Fruit fly (Drosophila melanogaster) whole organism, prepupa: ENCODE measurements around the gene ghi.
A peak's percentile ranks its signal among the peaks of the same experiment; 100 is the strongest.

Experiments
- Blimp-1 ChIP-seq: fragments of 200-800 bp; sonication (Bioruptor generic); optimal IDR thresholded peaks from 3 replicates; lab custom pipeline; 2017; ENCODE audit warnings: missing biosample characterization, missing genetic modification characterization, mild to moderate bottlenecking, moderate library complexity, missing genetic modification reagents
- CG10669 ChIP-seq: fragments of 200-800 bp; sonication (Bioruptor generic); optimal IDR thresholded peaks from 3 replicates; lab custom pipeline; 2018; ENCODE audit warnings: missing biosample characterization, mild to moderate bottlenecking, missing genetic modification characterization, moderate library complexity
- CG11294 ChIP-seq: fragments of 200-800 bp; sonication (Bioruptor generic); IDR thresholded peaks from 2 replicates; pipeline ENCODE4 v1.3.6; 2022; ENCODE audit warnings: missing biosample characterization, missing genetic modification characterization
- CG11902 ChIP-seq: fragments of 200-800 bp; sonication (Bioruptor generic); optimal IDR thresholded peaks from 3 replicates; lab custom pipeline; 2016; ENCODE audit warnings: missing biosample characterization, missing genetic modification characterization
- CG15336 ChIP-seq: fragments of 200-800 bp; sonication (Bioruptor generic); IDR thresholded peaks from 2 replicates; pipeline ENCODE4 v1.3.6; 2022; ENCODE audit warnings: missing biosample characterization, missing genetic modification characterization
- CG1621 ChIP-seq: fragments of 200-800 bp; sonication (Bioruptor generic); optimal IDR thresholded peaks from 3 replicates; lab custom pipeline; 2018; ENCODE audit warnings: missing biosample characterization, mild to moderate bottlenecking, missing genetic modification characterization
- CG16779 ChIP-seq: fragments of 200-800 bp; sonication (Bioruptor generic); optimal IDR thresholded peaks from 3 replicates; lab custom pipeline; 2017; ENCODE audit warnings: missing biosample characterization, mild to moderate bottlenecking, missing genetic modification characterization
- CG3032 ChIP-seq: fragments of 200-800 bp; optimal IDR thresholded peaks from 2 replicates; lab custom pipeline; 2019; ENCODE audit warnings: missing biosample characterization, mild to moderate bottlenecking, missing genetic modification characterization, moderate library complexity
- CG31627 ChIP-seq: fragments of 200-800 bp; sonication (Bioruptor generic); optimal IDR thresholded peaks from 3 replicates; lab custom pipeline; 2016; ENCODE audit warnings: missing biosample characterization, missing genetic modification characterization
- CG32006 ChIP-seq: fragments of 200-800 bp; sonication (Bioruptor generic); optimal IDR thresholded peaks from 3 replicates; lab custom pipeline; 2017; ENCODE audit warnings: missing biosample characterization, mild to moderate bottlenecking, missing genetic modification characterization
- CG34406 ChIP-seq: fragments of 200-800 bp; sonication (Bioruptor generic); optimal IDR thresholded peaks from 3 replicates; lab custom pipeline; 2016; ENCODE audit warnings: missing biosample characterization, missing genetic modification characterization
- CG3919 ChIP-seq: fragments of 200-800 bp; sonication (Bioruptor generic); optimal IDR thresholded peaks from 3 replicates; lab custom pipeline; 2016; ENCODE audit warnings: missing biosample characterization, missing genetic modification characterization
- CG6163 ChIP-seq: fragments of 200-800 bp; sonication (Bioruptor generic); IDR thresholded peaks from 3 replicates; pipeline ENCODE4 v1.3.6; 2022; ENCODE audit warnings: missing biosample characterization, missing genetic modification characterization
- CG6276 ChIP-seq: fragments of 200-800 bp; sonication (Bioruptor generic); optimal IDR thresholded peaks from 2 replicates; lab custom pipeline; 2017; ENCODE audit warnings: missing biosample characterization, mild to moderate bottlenecking, missing genetic modification characterization
- CG6792 ChIP-seq: fragments of 200-800 bp; sonication (Bioruptor generic); optimal IDR thresholded peaks from 3 replicates; lab custom pipeline; 2016; ENCODE audit warnings: missing biosample characterization, missing genetic modification characterization
- CG6854 ChIP-seq: fragments of 200-800 bp; sonication (Bioruptor generic); optimal IDR thresholded peaks from 2 replicates; lab custom pipeline; 2017; ENCODE audit warnings: missing biosample characterization, mild to moderate bottlenecking, missing genetic modification characterization
- CG7368 ChIP-seq: fragments of 200-800 bp; sonication (Bioruptor generic); optimal IDR thresholded peaks from 3 replicates; lab custom pipeline; 2016; ENCODE audit warnings: missing biosample characterization, missing genetic modification characterization
- CG8119 ChIP-seq: fragments of 200-800 bp; sonication (Bioruptor generic); IDR thresholded peaks from 3 replicates; pipeline ENCODE4 v1.3.6; 2022; ENCODE audit warnings: missing biosample characterization, missing genetic modification characterization
- CG8319 ChIP-seq: fragments of 200-800 bp; sonication (Bioruptor generic); optimal IDR thresholded peaks from 3 replicates; lab custom pipeline; 2016; ENCODE audit warnings: missing biosample characterization, missing genetic modification characterization
- CG8632 ChIP-seq: fragments of 200-800 bp; sonication (Bioruptor generic); optimal IDR thresholded peaks from 3 replicates; lab custom pipeline; 2016; ENCODE audit warnings: missing biosample characterization, missing genetic modification characterization
- CG9139 ChIP-seq: fragments of 200-800 bp; sonication (Bioruptor generic); optimal IDR thresholded peaks from 3 replicates; lab custom pipeline; 2017; ENCODE audit warnings: missing biosample characterization, mild to moderate bottlenecking, missing genetic modification characterization
- Eip78C ChIP-seq: fragments of 200-800 bp; sonication (Bioruptor generic); peaks from one replicate; lab custom pipeline; 2016; ENCODE audit warnings: missing biosample characterization, missing genetic modification characterization
- Ets21C ChIP-seq: fragments of 200-800 bp; sonication (Bioruptor generic); optimal IDR thresholded peaks from 3 replicates; lab custom pipeline; 2016; ENCODE audit warnings: missing biosample characterization, missing genetic modification characterization
- Ets96B ChIP-seq: fragments of 200-800 bp; optimal IDR thresholded peaks from 2 replicates; lab custom pipeline; 2019; ENCODE audit warnings: missing biosample characterization, mild to moderate bottlenecking, missing genetic modification characterization, moderate library complexity
- Gug ChIP-seq: fragments of 200-800 bp; sonication (Bioruptor generic); IDR thresholded peaks from 2 replicates; pipeline ENCODE4 v1.3.6; 2022; ENCODE audit warnings: missing biosample characterization, missing genetic modification characterization
- Hr38 ChIP-seq: sonication (Bioruptor generic); optimal IDR thresholded peaks from 2 replicates; lab custom pipeline; 2016; ENCODE audit warnings: missing biosample characterization, missing genetic modification characterization
- Hr39 ChIP-seq: fragments of 200-800 bp; sonication (Bioruptor generic); optimal IDR thresholded peaks from 2 replicates; lab custom pipeline; 2016; ENCODE audit warnings: missing biosample characterization, missing genetic modification characterization
- Hr4 ChIP-seq: fragments of 200-800 bp; sonication (Bioruptor generic); optimal IDR thresholded peaks from 3 replicates; lab custom pipeline; 2016; ENCODE audit warnings: missing biosample characterization, missing genetic modification characterization
- Lpt ChIP-seq: fragments of 200-800 bp; sonication (Bioruptor generic); optimal IDR thresholded peaks from 3 replicates; lab custom pipeline; 2016; ENCODE audit warnings: missing biosample characterization, missing genetic modification characterization
- OdsH ChIP-seq: fragments of 200-800 bp; sonication (Bioruptor generic); optimal IDR thresholded peaks from 3 replicates; lab custom pipeline; 2016; ENCODE audit warnings: missing biosample characterization, missing genetic modification characterization
- Smox ChIP-seq: fragments of 200-800 bp; sonication (Bioruptor generic); optimal IDR thresholded peaks from 3 replicates; lab custom pipeline; 2016; ENCODE audit warnings: missing biosample characterization, missing genetic modification characterization
- Sox102F ChIP-seq: fragments of 200-800 bp; sonication (Bioruptor generic); optimal IDR thresholded peaks from 2 replicates; lab custom pipeline; 2016; ENCODE audit warnings: missing biosample characterization, mild to moderate bottlenecking, missing genetic modification characterization
- Sox14 ChIP-seq: fragments of 200-800 bp; sonication (Bioruptor generic); optimal IDR thresholded peaks from 3 replicates; lab custom pipeline; 2016; ENCODE audit warnings: missing biosample characterization, missing genetic modification characterization
- Sox15 ChIP-seq: fragments of 200-800 bp; sonication (Bioruptor generic); optimal IDR thresholded peaks from 3 replicates; lab custom pipeline; 2016; ENCODE audit warnings: missing biosample characterization, missing genetic modification characterization
- achi ChIP-seq: fragments of 200-800 bp; sonication (Bioruptor generic); optimal IDR thresholded peaks from 3 replicates; lab custom pipeline; 2016; ENCODE audit warnings: missing biosample characterization, missing genetic modification characterization
- acj6 ChIP-seq: fragments of 200-800 bp; sonication (Bioruptor generic); optimal IDR thresholded peaks from 3 replicates; lab custom pipeline; 2016; ENCODE audit warnings: missing biosample characterization, missing genetic modification characterization
- cyc ChIP-seq: fragments of 200-800 bp; sonication (Bioruptor generic); optimal IDR thresholded peaks from 3 replicates; lab custom pipeline; 2016; ENCODE audit warnings: missing biosample characterization, missing genetic modification characterization
- dac ChIP-seq: fragments of 200-800 bp; sonication (Bioruptor generic); optimal IDR thresholded peaks from 2 replicates; lab custom pipeline; 2017; ENCODE audit warnings: missing biosample characterization, mild to moderate bottlenecking, missing genetic modification characterization
- dsx ChIP-seq: fragments of 200-800 bp; optimal IDR thresholded peaks from 3 replicates; lab custom pipeline; 2019; ENCODE audit warnings: missing biosample characterization, mild to moderate bottlenecking, missing genetic modification characterization, moderate library complexity; ENCODE audit not compliant: poor library complexity, severe bottlenecking
- eg ChIP-seq: fragments of 200-800 bp; sonication (Bioruptor generic); IDR thresholded peaks from 3 replicates; pipeline ENCODE4 v1.3.6; 2022; ENCODE audit warnings: missing biosample characterization, missing genetic modification characterization
- esn ChIP-seq: fragments of 200-800 bp; sonication (Bioruptor generic); optimal IDR thresholded peaks from 2 replicates; lab custom pipeline; 2016; ENCODE audit warnings: missing biosample characterization, mild to moderate bottlenecking, missing genetic modification characterization, moderate library complexity
- fd85E ChIP-seq: fragments of 200-800 bp; sonication (Bioruptor generic); optimal IDR thresholded peaks from 3 replicates; lab custom pipeline; 2016; ENCODE audit warnings: missing biosample characterization, missing genetic modification characterization
- fkh ChIP-seq: fragments of 200-800 bp; sonication (Bioruptor generic); optimal IDR thresholded peaks from 3 replicates; lab custom pipeline; 2017; ENCODE audit warnings: missing biosample characterization, mild to moderate bottlenecking, missing genetic modification characterization, moderate library complexity
- lz ChIP-seq: fragments of 200-800 bp; sonication (Bioruptor generic); optimal IDR thresholded peaks from 3 replicates; lab custom pipeline; 2016; ENCODE audit warnings: missing biosample characterization, missing genetic modification characterization
- net ChIP-seq: fragments of 200-800 bp; sonication (Bioruptor generic); optimal IDR thresholded peaks from 3 replicates; lab custom pipeline; 2016; ENCODE audit warnings: missing biosample characterization, missing genetic modification characterization
- pdm3 ChIP-seq: fragments of 200-800 bp; sonication (Bioruptor generic); optimal IDR thresholded peaks from 3 replicates; lab custom pipeline; 2016; ENCODE audit warnings: missing biosample characterization, missing genetic modification characterization
- salr ChIP-seq, 2 experiments: fragments of 200-800 bp; sonication (Bioruptor generic); optimal IDR thresholded peaks; 3 replicates each; lab custom pipeline; 2016 to 2018; ENCODE audit warnings: missing biosample characterization in 2 of 2, missing genetic modification characterization in 2 of 2, mild to moderate bottlenecking in 1 of 2
- spab ChIP-seq: fragments of 200-800 bp; sonication (Bioruptor generic); optimal IDR thresholded peaks from 2 replicates; lab custom pipeline; 2017; ENCODE audit warnings: missing biosample characterization, mild to moderate bottlenecking, missing genetic modification characterization, missing genetic modification reagents
- ss ChIP-seq, 2 experiments: fragments of 200-800 bp; sonication (Bioruptor generic); optimal IDR thresholded peaks; 2 replicates in 1 of 2; 3 replicates in 1 of 2; lab custom pipeline; 2017 to 2018; ENCODE audit warnings: mild to moderate bottlenecking in 2 of 2, missing biosample characterization in 2 of 2, missing genetic modification characterization in 2 of 2, moderate library complexity in 1 of 2
- svp ChIP-seq: fragments of 200-800 bp; sonication (Bioruptor generic); peaks from one replicate; lab custom pipeline; 2016; ENCODE audit warnings: missing biosample characterization, missing genetic modification characterization
- topi ChIP-seq: fragments of 200-800 bp; sonication (Bioruptor generic); optimal IDR thresholded peaks from 3 replicates; lab custom pipeline; 2016; ENCODE audit warnings: missing biosample characterization, missing genetic modification characterization
- vri ChIP-seq: fragments of 200-800 bp; sonication (Bioruptor generic); optimal IDR thresholded peaks from 3 replicates; lab custom pipeline; 2016; ENCODE audit warnings: missing biosample characterization, mild to moderate bottlenecking, missing genetic modification characterization

The ghi gene

dm6 chr3L:9462247-9462769 lies 10.6 kb downstream of the ghi start:
- TF ChIP-seq fd85E (peak; percentile 83), CG31627 (GFP tag; lab: Kevin White, UChicago) (peak; percentile 77), CG34406 (peak; percentile 87), CG1621 (peak; percentile 73), dsx (GFP tag; lab: Kevin White, UChicago) (peak; percentile 85), cyc (GFP tag; lab: Kevin White, UChicago) (peak; percentile 80), pdm3 (peak; percentile 91), CG7368 (GFP tag; lab: Kevin White, UChicago) (peak; percentile 80), Hr4 (GFP tag; lab: Kevin White, UChicago) (peak; percentile 96), CG16779 (tag; lab: Kevin White, UChicago) (peak; percentile 90), Lpt (GFP tag; lab: Kevin White, UChicago) (peak; percentile 92), CG6276 (peak; percentile 97), net (GFP tag; lab: Kevin White, UChicago) (peak; percentile 91), dac (GFP tag; lab: Kevin White, UChicago) (peak; percentile 89), CG6792 (GFP tag; lab: Kevin White, UChicago) (peak; percentile 86), Hr39 (GFP tag; lab: Kevin White, UChicago) (peak; percentile 64), svp (GFP tag; lab: Kevin White, UChicago) (peak; percentile 95), Sox15 (GFP tag; lab: Kevin White, UChicago) (peak; percentile 56), Smox (GFP tag; lab: Kevin White, UChicago) (peak; percentile 89), CG15336 (GFP tag; lab: Robert Waterston, UW) (peak; percentile 95), esn (GFP tag; lab: Kevin White, UChicago) (peak; percentile 93), fkh (GFP tag; lab: Kevin White, UChicago) (peak; percentile 29), Sox14 (peak; percentile 86), CG6163 (GFP tag; lab: Robert Waterston, UW) (peak; percentile 87), CG11902 (peak; percentile 59), spab (GFP tag; lab: Kevin White, UChicago) (peak; percentile 85), CG8632 (GFP tag; lab: Kevin White, UChicago) (peak; percentile 83), CG8319 (GFP tag; lab: Kevin White, UChicago) (peak; percentile 52), CG3919 (GFP tag; lab: Kevin White, UChicago) (peak; percentile 89), Sox102F (peak; percentile 89), Hr38 (GFP tag; lab: Kevin White, UChicago) (no peak), CG32006 (GFP tag; lab: Kevin White, UChicago) (peak; percentile 96), salr (GFP tag; optimal IDR thresholded peaks at IDR 0.05; lab: Kevin White, UChicago) (peak; percentile 70 to 93), ss (GFP tag; optimal IDR thresholded peaks at IDR 0.05; lab: Kevin White, UChicago) (peak; percentile 66 to 84), topi (GFP tag; lab: Kevin White, UChicago) (peak; percentile 89), eg (GFP tag; lab: Robert Waterston, UW) (peak; percentile 90), Eip78C (peak; percentile 99), Ets96B (tag; lab: Kevin White, UChicago) (peak; percentile 92), Blimp-1 (GFP tag; lab: Kevin White, UChicago) (peak; percentile 80), vri (peak; percentile 83), achi (GFP tag; lab: Kevin White, UChicago) (peak; percentile 90), CG3032 (tag; lab: Kevin White, UChicago) (peak; percentile 91), CG9139 (GFP tag; lab: Kevin White, UChicago) (peak; percentile 71), CG11294 (peak; percentile 78), OdsH (GFP tag; lab: Kevin White, UChicago) (peak; percentile 91), CG8119 (GFP tag; lab: Robert Waterston, UW) (peak; percentile 96), CG6854 (peak; percentile 85), CG10669 (GFP tag; lab: Kevin White, UChicago) (peak; percentile 90), Ets21C (GFP tag; lab: Kevin White, UChicago) (peak; percentile 76), acj6 (GFP tag; lab: Kevin White, UChicago) (peak; percentile 87), lz (peak; percentile 90), Gug (GFP tag; lab: Robert Waterston, UW) (peak; percentile 87)
